Worm (Caenorhabditis elegans): ENCODE data around the gene chtl-1.

DNA sequence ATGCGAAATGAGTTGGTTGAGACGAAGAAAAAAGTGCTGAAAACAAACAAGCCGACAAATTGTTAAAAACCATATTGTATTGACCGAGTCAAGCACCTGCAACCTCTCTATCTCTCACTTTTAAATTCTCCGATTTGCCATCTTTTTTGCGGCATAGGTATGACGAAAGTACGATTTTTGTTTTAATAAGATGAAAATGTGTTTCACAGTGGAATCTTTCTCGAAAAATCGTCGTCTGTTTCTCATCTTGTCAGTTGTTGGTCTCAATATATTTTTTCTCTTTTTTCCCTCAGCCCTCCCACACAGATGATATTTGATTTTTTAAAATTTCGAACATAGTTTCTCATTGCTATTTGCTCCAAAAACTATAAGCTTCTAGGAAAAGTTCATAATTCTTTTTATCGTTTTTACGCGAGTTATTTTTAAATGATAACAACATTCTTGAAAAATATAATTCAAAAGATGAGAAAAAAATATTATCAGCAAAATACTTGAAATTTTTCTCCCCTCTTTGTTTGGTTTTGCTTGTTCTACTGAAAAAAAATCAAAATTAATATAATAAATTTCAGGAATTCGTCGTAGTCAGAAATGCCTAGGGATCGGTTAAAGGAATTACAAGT, 15.5 kb downstream of the chtl-1 start, which contains the start of gene syx-3:
- TF ChIP-seq nhr-28 (tag; optimal IDR thresholded peaks at IDR 0.05) (no peak), tbx-2 (tag; optimal IDR thresholded peaks at IDR 0.05) (no peak), nhr-237 (tag; optimal IDR thresholded peaks at IDR 0.05) (no peak), mdl-1 (tag; optimal IDR thresholded peaks at IDR 0.05) (no peak), nhr-77 (tag; optimal IDR thresholded peaks at IDR 0.05) (no peak), nhr-25 (tag; optimal IDR thresholded peaks at IDR 0.05) (no peak), ceh-28 (tag; optimal IDR thresholded peaks at IDR 0.05) (no peak), pha-4 (tag; optimal IDR thresholded peaks at IDR 0.05) (peak; percentile 6), ceh-16 (tag; optimal IDR thresholded peaks at IDR 0.05) (no peak), lin-15B (tag; optimal IDR thresholded peaks at IDR 0.05) (no peak), ama-1 (optimal IDR thresholded peaks at IDR 0.05) (no peak)

Data from whole organism, L3 larva.